Worm (Caenorhabditis elegans): ENCODE data around the gene nmt-1.

DNA sequence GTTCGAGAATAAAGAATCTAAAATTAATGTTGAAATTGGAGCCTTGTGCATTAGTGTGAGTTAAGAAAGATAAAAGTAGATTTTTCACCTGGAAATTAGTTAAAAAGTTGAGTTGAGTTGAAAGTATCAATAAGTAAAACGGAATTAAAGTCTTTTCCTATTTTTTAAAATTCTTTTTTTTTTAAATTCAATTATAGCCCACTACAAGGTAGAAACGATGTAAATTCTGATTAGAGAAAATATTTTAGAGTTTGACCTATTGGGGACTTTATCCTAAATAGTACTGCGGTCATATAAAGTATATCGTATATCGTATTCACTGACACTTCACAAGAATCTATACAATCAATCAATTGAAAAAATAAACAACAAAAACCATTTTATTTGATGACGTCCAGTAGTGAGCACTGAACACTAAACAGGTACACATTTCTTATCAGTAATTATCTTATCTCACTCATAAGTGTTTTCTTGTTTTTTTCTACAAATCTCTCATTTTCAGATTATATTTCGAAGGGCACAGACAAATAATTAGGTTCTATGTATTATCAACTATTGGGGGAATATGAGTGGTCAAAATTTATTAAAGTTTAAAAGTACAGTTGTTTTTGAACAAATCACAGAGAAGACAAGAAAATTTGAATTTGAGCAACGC, 28.3 kb downstream of the nmt-1 start, which contains the start of gene wht-1:
- TF ChIP-seq hmbx-1 (tag; optimal IDR thresholded peaks at IDR 0.05) = no peak
- no peak for TF ChIP-seq F13C5.2 (tag; optimal IDR thresholded peaks at IDR 0.05)
